Worm (Caenorhabditis elegans): ENCODE measurements around the gene Y75B8A.10.

Gene Y75B8A.10

DNA sequence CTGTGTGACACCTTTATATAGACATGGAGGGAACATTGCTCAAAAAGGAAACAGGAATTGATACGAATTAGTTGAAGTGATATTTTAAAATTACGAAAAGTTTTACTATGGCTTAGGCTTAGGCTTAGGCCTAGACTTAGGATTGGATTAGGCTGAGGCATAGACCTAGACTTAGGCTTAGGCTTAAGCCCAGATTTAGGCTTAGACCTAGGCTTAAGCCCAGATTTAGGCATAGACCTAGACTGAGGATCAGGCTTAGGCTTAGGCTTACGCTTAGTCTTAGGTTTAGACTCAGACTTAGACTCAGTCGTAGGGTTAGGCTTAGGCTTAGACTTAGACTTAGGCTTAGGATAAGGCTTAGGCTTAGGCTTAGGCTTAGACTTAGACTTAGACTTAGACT is 13.2 kb upstream of the Y75B8A.10 start:
- no peak for TF ChIP-seq athp-1 (tag; optimal IDR thresholded peaks at IDR 0.05)
- no peak for TF ChIP-seq lin-54 (GFP tag; optimal IDR thresholded peaks at IDR 0.05)
- TF ChIP-seq Y56A3A.18 (GFP tag; IDR thresholded peaks at IDR 0.05), result no peak
- TF ChIP-seq mxl-1 (tag; optimal IDR thresholded peaks at IDR 0.05), result no peak
- no peak for TF ChIP-seq nfyb-1 (GFP tag; IDR thresholded peaks at IDR 0.05)
- TF ChIP-seq bed-1 (GFP tag; IDR thresholded peaks at IDR 0.05), result no peak
- no peak for TF ChIP-seq nhr-27 (tag; optimal IDR thresholded peaks at IDR 0.05)
- no peak for TF ChIP-seq F57C9.4 (tag; optimal IDR thresholded peaks at IDR 0.05)
- TF ChIP-seq F52B5.7 (tag; optimal IDR thresholded peaks at IDR 0.05), result no peak
- TF ChIP-seq xnd-1 (tag; optimal IDR thresholded peaks at IDR 0.05), result no peak
- no peak for TF ChIP-seq madf-3 (GFP tag; IDR thresholded peaks at IDR 0.05)
- no peak for TF ChIP-seq Y53G8AR.9 (GFP tag; conservative IDR thresholded peaks at IDR 0.05)
- TF ChIP-seq lin-26 (GFP tag; IDR thresholded peaks at IDR 0.05), result no peak
- TF ChIP-seq tlf-1 (GFP tag; optimal IDR thresholded peaks at IDR 0.05), result no peak

DNA sequence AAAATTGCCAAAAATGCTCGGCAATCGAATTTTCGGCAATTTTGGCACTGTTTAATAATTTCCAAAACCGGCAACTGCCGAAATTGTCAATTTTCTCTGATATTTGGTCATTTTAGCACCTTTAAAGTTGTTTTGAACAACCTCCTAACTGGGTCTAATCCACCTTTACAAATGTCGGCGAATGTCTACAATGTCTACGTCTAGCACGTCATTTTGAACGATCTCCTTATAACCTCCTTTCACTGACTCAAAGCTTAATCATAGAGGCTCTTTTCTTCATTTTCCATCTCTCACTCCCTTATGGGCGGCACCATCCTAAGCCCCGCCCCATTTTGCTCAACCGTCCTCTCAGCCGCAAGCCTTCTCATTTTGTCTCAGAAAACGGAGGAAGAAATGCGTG is 11.4 kb upstream of the Y75B8A.10 start, which contains the start of gene Y75B8A.44:
Y75B8A.44 (plus strand) TSS at position 301 of the 400 bp plus-strand sequence.
- no peak for TF ChIP-seq attf-3 (GFP tag; conservative IDR thresholded peaks at IDR 0.05)
- no peak for TF ChIP-seq ceh-79 (tag; optimal IDR thresholded peaks at IDR 0.05)
- TF ChIP-seq hlh-12 (tag; optimal IDR thresholded peaks at IDR 0.05), result no peak
- TF ChIP-seq die-1 (tag; optimal IDR thresholded peaks at IDR 0.05), result no peak
- TF ChIP-seq unc-130 (GFP tag; optimal IDR thresholded peaks at IDR 0.05), result no peak
- TF ChIP-seq aptf-3 (GFP tag; IDR thresholded peaks at IDR 0.05), result no peak
- TF ChIP-seq K11D2.4 (GFP tag; IDR thresholded peaks at IDR 0.05), result no peak

DNA sequence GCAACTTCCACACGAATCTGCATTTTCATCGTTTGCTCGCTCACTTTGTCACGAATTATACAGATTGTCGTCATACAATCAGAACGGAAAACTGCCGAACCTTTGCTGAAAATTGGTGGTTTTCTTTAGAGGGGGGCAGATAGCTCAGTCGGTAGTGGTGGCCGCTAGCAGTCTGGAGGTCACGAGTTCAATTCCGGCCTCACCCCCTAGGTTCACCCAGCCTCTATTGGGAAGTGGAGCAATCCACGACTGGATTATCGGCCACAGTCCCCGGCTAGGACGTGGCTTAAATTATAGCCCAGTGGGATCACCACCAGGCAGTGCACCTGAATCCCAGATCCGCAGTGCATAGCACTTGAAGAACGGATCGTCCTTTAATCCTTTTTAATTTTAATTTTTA is 9.8 kb upstream of the Y75B8A.10 start:
- TF ChIP-seq B0261.1 (tag; optimal IDR thresholded peaks at IDR 0.05), result peak; percentile 46
- TF ChIP-seq D2030.7 (GFP tag; IDR thresholded peaks at IDR 0.05), result peak; percentile 27; the same call in 1 of the 2 replicates
- 0 out of 2 replicates have a peak, but pooled peaks have one; percentile 67 for TF ChIP-seq lin-26 (GFP tag; IDR thresholded peaks at IDR 0.05)
- TF ChIP-seq tbp1 (GFP tag; optimal IDR thresholded peaks at IDR 0.05), result peak; percentile 76
- 0 out of 2 replicates have a peak, but pooled peaks have one; percentile 55 for TF ChIP-seq nfyb-1 (GFP tag; IDR thresholded peaks at IDR 0.05)
- TF ChIP-seq rpc-1 (optimal IDR thresholded peaks at IDR 0.05), result peak; percentile 9
- peak; percentile 68 for TF ChIP-seq rpc-1 (tag; optimal IDR thresholded peaks at IDR 0.05)

DNA sequence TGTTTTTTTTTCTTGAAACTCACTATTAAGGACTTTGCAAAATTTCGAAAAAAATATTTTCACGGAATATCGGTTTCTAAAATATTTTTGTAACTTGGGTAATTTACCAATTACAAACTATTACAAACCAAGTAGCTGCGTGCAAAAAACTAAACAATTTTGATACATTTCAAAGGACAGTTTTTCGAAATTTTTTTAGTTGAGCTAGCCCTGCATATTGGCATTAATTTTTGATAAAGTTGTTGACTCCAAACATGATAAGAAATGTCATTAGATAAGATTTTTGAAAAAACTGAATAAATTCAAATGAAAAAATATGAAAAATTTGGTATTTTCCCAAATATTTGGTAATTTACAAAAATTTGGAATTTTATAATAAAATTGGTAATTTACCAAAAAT is 5.4 kb upstream of the Y75B8A.10 start:
- TF ChIP-seq aptf-3 (GFP tag; IDR thresholded peaks at IDR 0.05) (no peak), mel-28 (tag; optimal IDR thresholded peaks at IDR 0.05; ENCODE audit: borderline replicate concordance) (no peak), F55B11.4 (tag; optimal IDR thresholded peaks at IDR 0.05; ENCODE audit: borderline replicate concordance, insufficient read depth) (no peak), snpc-1.3 (tag; optimal IDR thresholded peaks at IDR 0.05; ENCODE audit: insufficient read depth) (no peak), nfya-1 (tag; optimal IDR thresholded peaks at IDR 0.05; ENCODE audit: borderline replicate concordance, insufficient read depth) (no peak), ztf-6 (GFP tag; IDR thresholded peaks at IDR 0.05) (no peak), lag-1 (GFP tag; IDR thresholded peaks at IDR 0.05) (no peak), let-526 (GFP tag; IDR thresholded peaks at IDR 0.05) (no peak), pbrm-1 (GFP tag; IDR thresholded peaks at IDR 0.05) (no peak), Y53F4B.3 (GFP tag; IDR thresholded peaks at IDR 0.05) (no peak), Y95B8A.8 (GFP tag; IDR thresholded peaks at IDR 0.05) (no peak), lir-1 (GFP tag; conservative IDR thresholded peaks at IDR 0.05) (no peak), ztf-3 (GFP tag; optimal IDR thresholded peaks at IDR 0.05) (no peak), B0336.3 (GFP tag; IDR thresholded peaks at IDR 0.05) (no peak), attf-6 (GFP tag; IDR thresholded peaks at IDR 0.05) (no peak), madf-6 (GFP tag; IDR thresholded peaks at IDR 0.05) (no peak)
